Worm (Caenorhabditis elegans): ENCODE data around the gene F18E2.15.

DNA sequence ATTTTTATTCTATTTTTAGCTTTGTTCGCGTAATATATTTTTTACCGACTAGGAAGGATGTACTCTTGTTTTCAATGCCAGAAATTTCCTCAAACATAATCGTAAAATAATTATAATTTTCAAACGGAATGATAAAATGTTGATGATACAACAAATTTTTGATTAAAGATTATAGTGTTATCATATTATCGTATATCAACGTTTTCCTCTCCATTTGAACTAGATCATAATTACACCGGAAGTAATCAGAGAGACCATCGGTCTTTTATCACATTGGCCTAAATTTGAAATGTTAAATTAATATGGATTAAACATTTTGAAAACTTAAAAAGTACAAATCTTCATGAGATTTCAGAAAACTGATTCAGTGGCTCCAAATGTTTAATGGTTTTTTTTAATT is 28.1 kb downstream of the F18E2.15 start:
- no peak for TF ChIP-seq ceh-82 (tag; optimal IDR thresholded peaks at IDR 0.05)
- no peak for TF ChIP-seq egl-27 (tag; optimal IDR thresholded peaks at IDR 0.05)
- no peak for TF ChIP-seq ztf-4 (tag; optimal IDR thresholded peaks at IDR 0.05)
- TF ChIP-seq mbf-1 (tag; optimal IDR thresholded peaks at IDR 0.05) = no peak
- no peak for TF ChIP-seq dmd-4 (tag; optimal IDR thresholded peaks at IDR 0.05)
- TF ChIP-seq lin-13 (GFP tag; optimal IDR thresholded peaks at IDR 0.05) = no peak
- TF ChIP-seq nhr-12 (tag; optimal IDR thresholded peaks at IDR 0.05) = no peak
- no peak for TF ChIP-seq snpc-4 (tag; optimal IDR thresholded peaks at IDR 0.05)
- no peak for TF ChIP-seq ama-1 (optimal IDR thresholded peaks at IDR 0.05)
- no peak for TF ChIP-seq nhr-11 (tag; optimal IDR thresholded peaks at IDR 0.05)
- TF ChIP-seq alr-1 (tag; optimal IDR thresholded peaks at IDR 0.05) = no peak

All from whole organism, L2 larva.